Worm (Caenorhabditis elegans) whole organism, mixed stage, embryonic: ENCODE data around the gene R08F11.4.

Source experiments
- lin-13 ChIP-seq: fragments of 150-350 bp; optimal IDR thresholded peaks from 2 replicates; lab custom pipeline; 2014; ENCODE audit warnings: missing biosample characterization, missing genetic modification characterization
- nhr-237 ChIP-seq: fragments of 150-350 bp; optimal IDR thresholded peaks from 2 replicates; lab custom pipeline; 2014; ENCODE audit warnings: missing biosample characterization, missing genetic modification characterization
- pha-4 ChIP-seq: fragments of 150-350 bp; optimal IDR thresholded peaks from 2 replicates; lab custom pipeline; 2018; ENCODE audit warnings: missing biosample characterization, missing genetic modification reagents, missing genetic modification characterization
- snpc-4 ChIP-seq: fragments of 150-350 bp; optimal IDR thresholded peaks from 2 replicates; lab custom pipeline; 2014; ENCODE audit warnings: missing biosample characterization, missing genetic modification characterization
- tbx-8 ChIP-seq: fragments of 200-800 bp; sonication (Bioruptor generic); optimal IDR thresholded peaks from 2 replicates; lab custom pipeline; 2018; ENCODE audit warnings: mild to moderate bottlenecking, missing genetic modification characterization, moderate library complexity, missing compliant biosample characterization

DNA sequence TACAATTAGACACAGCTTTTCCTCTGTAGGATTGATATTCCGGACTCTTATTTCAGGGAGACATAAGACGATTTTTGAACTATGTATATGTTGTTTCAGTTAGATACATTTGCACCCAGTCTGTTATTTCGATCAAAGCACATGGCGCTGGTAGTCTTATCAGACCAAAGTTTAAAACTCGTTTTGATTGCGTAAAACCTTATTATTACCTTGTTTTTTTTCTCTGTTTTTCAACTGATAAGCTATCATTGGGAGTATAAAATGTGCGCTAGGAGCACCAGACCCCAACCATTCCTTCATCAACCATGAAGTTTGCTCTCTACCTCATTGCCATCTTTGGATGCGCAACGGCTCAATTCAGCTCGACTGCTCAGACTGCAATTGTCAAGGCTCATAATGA lies 7.0 kb upstream of the R08F11.4 start, which contains the start of gene scl-12:
- TF ChIP-seq tbx-8 (no peak), pha-4 (no peak), snpc-4 (tag; lab: Kevin White, UChicago) (no peak), nhr-237 (tag; lab: Kevin White, UChicago) (no peak), lin-13 (tag; lab: Kevin White, UChicago) (no peak)
